Worm (Caenorhabditis elegans) whole organism, young adult: ENCODE data around the gene rpb-11.
"Not testable (repeated sequence)": the region's sequence is repeated elsewhere in the genome, so short reads cannot be mapped to it uniquely, and the experiment has no call there.

Experiments used
- B0336.3 ChIP-seq: fragments of 200-800 bp; sonication (Bioruptor generic); IDR thresholded peaks from 2 replicates; pipeline ENCODE4 v1.3.6; 2022; ENCODE audit warnings: missing genetic modification characterization, missing compliant biosample characterization
- C06A6.2 ChIP-seq: fragments of 200-800 bp; sonication (Bioruptor generic); conservative IDR thresholded peaks from 2 replicates; pipeline ENCODE4 v1.3.6; 2022; ENCODE audit warnings: missing genetic modification characterization, missing compliant biosample characterization
- F23B12.7 ChIP-seq: sonication (generic microtip); optimal IDR thresholded peaks from 2 replicates; lab custom pipeline; 2017; ENCODE audit warnings: missing genetic modification characterization, mild to moderate bottlenecking, missing compliant biosample characterization, antibody characterized with exemption, moderate library complexity; ENCODE audit not compliant: insufficient read depth
- F52B5.7 ChIP-seq: sonication (generic microtip); optimal IDR thresholded peaks from 2 replicates; lab custom pipeline; 2016; ENCODE audit warnings: mild to moderate bottlenecking, missing genetic modification characterization, missing compliant biosample characterization
- K11D2.4 ChIP-seq: fragments of 200-800 bp; sonication (Bioruptor generic); IDR thresholded peaks from 2 replicates; pipeline ENCODE4 v1.3.6; 2022; ENCODE audit warnings: missing genetic modification reagents, missing genetic modification characterization, missing compliant biosample characterization
- Y56A3A.18 ChIP-seq: fragments of 200-800 bp; sonication (Bioruptor generic); IDR thresholded peaks from 2 replicates; pipeline ENCODE4 v1.3.6; 2022; ENCODE audit warnings: missing genetic modification reagents, missing genetic modification characterization, missing compliant biosample characterization
- akir-1 ChIP-seq: fragments of 200-800 bp; sonication (Bioruptor generic); optimal IDR thresholded peaks from 2 replicates; lab custom pipeline; 2018; ENCODE audit warnings: mild to moderate bottlenecking, missing genetic modification characterization, moderate library complexity, missing compliant biosample characterization
- aptf-3 ChIP-seq: fragments of 200-800 bp; sonication (Bioruptor generic); IDR thresholded peaks from 2 replicates; pipeline ENCODE4 v1.3.6; 2022; ENCODE audit warnings: missing genetic modification characterization, missing compliant biosample characterization
- athp-1 ChIP-seq: sonication (generic microtip); optimal IDR thresholded peaks from 2 replicates; lab custom pipeline; 2017; ENCODE audit warnings: mild to moderate bottlenecking, missing genetic modification characterization, missing compliant biosample characterization
- attf-3 ChIP-seq: fragments of 200-800 bp; sonication (Bioruptor generic); conservative IDR thresholded peaks from 2 replicates; pipeline ENCODE4 v1.3.6; 2022; ENCODE audit warnings: missing genetic modification reagents, missing genetic modification characterization, missing compliant biosample characterization
- attf-5 ChIP-seq: fragments of 200-800 bp; sonication (Bioruptor generic); optimal IDR thresholded peaks from 2 replicates; lab custom pipeline; 2018; ENCODE audit warnings: mild to moderate bottlenecking, missing genetic modification characterization, missing compliant biosample characterization
- attf-6 ChIP-seq: fragments of 200-800 bp; sonication (Bioruptor generic); IDR thresholded peaks from 2 replicates; pipeline ENCODE4 v1.3.6; 2022; ENCODE audit warnings: missing genetic modification reagents, missing genetic modification characterization, missing compliant biosample characterization
- cebp-1 ChIP-seq, 2 experiments: fragments of 200-800 bp in 1 of 2; sonication (Bioruptor generic) in 1 of 2; sonication (generic microtip) in 1 of 2; IDR thresholded peaks in 1 of 2; optimal IDR thresholded peaks in 1 of 2; 2 replicates each; pipeline versions ENCODE4 v1.3.6 to Lab custom; 2017 to 2022; ENCODE audit warnings: missing compliant biosample characterization in 2 of 2, missing genetic modification characterization in 2 of 2, mild to moderate bottlenecking in 1 of 2, missing genetic modification reagents in 1 of 2, moderate library complexity in 1 of 2
- cebp-2 ChIP-seq: fragments of 200-800 bp; sonication (Bioruptor generic); IDR thresholded peaks from 2 replicates; pipeline ENCODE4 v1.3.6; 2022; ENCODE audit warnings: missing genetic modification characterization, missing compliant biosample characterization
- ceh-100 ChIP-seq: fragments of 200-800 bp; sonication (Bioruptor generic); IDR thresholded peaks from 2 replicates; pipeline ENCODE4 v1.3.6; 2022; ENCODE audit warnings: missing genetic modification reagents, missing genetic modification characterization, missing compliant biosample characterization
- ceh-79 ChIP-seq: sonication (generic microtip); optimal IDR thresholded peaks from 2 replicates; lab custom pipeline; 2017; ENCODE audit warnings: mild to moderate bottlenecking, missing genetic modification characterization, missing compliant biosample characterization
- chd-7 ChIP-seq: sonication (generic microtip); optimal IDR thresholded peaks from 2 replicates; lab custom pipeline; 2016; ENCODE audit warnings: mild to moderate bottlenecking, missing genetic modification characterization, moderate library complexity, missing compliant biosample characterization
- dox-1 ChIP-seq: fragments of 200-800 bp; sonication (Bioruptor generic); IDR thresholded peaks from 2 replicates; pipeline ENCODE4 v1.3.6; 2022; ENCODE audit warnings: missing genetic modification reagents, missing genetic modification characterization, missing compliant biosample characterization
- dpl-1 ChIP-seq: fragments of 150-350 bp; optimal IDR thresholded peaks from 2 replicates; lab custom pipeline; 2014; ENCODE audit warnings: missing biosample characterization, missing genetic modification reagents, missing genetic modification characterization
- egrh-3 ChIP-seq: fragments of 200-800 bp; sonication (Bioruptor generic); IDR thresholded peaks from 2 replicates; pipeline ENCODE4 v1.3.6; 2022; ENCODE audit warnings: missing genetic modification reagents, missing genetic modification characterization, missing compliant biosample characterization
- hrde-1 ChIP-seq: sonication (generic microtip); optimal IDR thresholded peaks from 2 replicates; lab custom pipeline; 2016; ENCODE audit warnings: missing genetic modification characterization, mild to moderate bottlenecking, missing compliant biosample characterization, moderate library complexity, missing genotype, missing genetic modification reagents, borderline replicate concordance
- hsf-1 ChIP-seq: fragments of 200-800 bp; sonication (Bioruptor generic); IDR thresholded peaks from 2 replicates; pipeline ENCODE4 v1.3.6; 2022; ENCODE audit warnings: missing genetic modification reagents, missing genetic modification characterization, missing compliant biosample characterization
- let-526 ChIP-seq: fragments of 200-800 bp; sonication (Bioruptor generic); IDR thresholded peaks from 2 replicates; pipeline ENCODE4 v1.3.6; 2022; ENCODE audit warnings: missing genetic modification reagents, missing genetic modification characterization, missing compliant biosample characterization
- lin-40 ChIP-seq: sonication (generic microtip); optimal IDR thresholded peaks from 2 replicates; lab custom pipeline; 2016; ENCODE audit warnings: missing genetic modification characterization, mild to moderate bottlenecking, missing compliant biosample characterization, missing genotype, missing genetic modification reagents
- lsl-1 ChIP-seq: fragments of 200-800 bp; sonication (Bioruptor generic); optimal IDR thresholded peaks from 2 replicates; lab custom pipeline; 2018; ENCODE audit warnings: mild to moderate bottlenecking, missing genetic modification characterization, moderate library complexity, missing compliant biosample characterization
- madf-6 ChIP-seq: fragments of 200-800 bp; sonication (Bioruptor generic); IDR thresholded peaks from 2 replicates; pipeline ENCODE4 v1.3.6; 2022; ENCODE audit warnings: missing genetic modification reagents, missing genetic modification characterization, missing compliant biosample characterization
- madf-8 ChIP-seq: fragments of 200-800 bp; sonication (Bioruptor generic); conservative IDR thresholded peaks from 2 replicates; pipeline ENCODE4 v1.3.6; 2022; ENCODE audit warnings: missing genetic modification reagents, missing genetic modification characterization, missing compliant biosample characterization
- mcd-1 ChIP-seq: fragments of 200-800 bp; sonication (Bioruptor generic); IDR thresholded peaks from 2 replicates; pipeline ENCODE4 v1.3.6; 2022; ENCODE audit warnings: missing genetic modification reagents, missing genetic modification characterization, missing compliant biosample characterization
- mxl-1 ChIP-seq: sonication (generic microtip); optimal IDR thresholded peaks from 2 replicates; lab custom pipeline; 2016; ENCODE audit warnings: missing genetic modification characterization, missing compliant biosample characterization
- nfyb-1 ChIP-seq: fragments of 200-800 bp; sonication (Bioruptor generic); IDR thresholded peaks from 2 replicates; pipeline ENCODE4 v1.3.6; 2022; ENCODE audit warnings: missing genetic modification reagents, missing genetic modification characterization, missing compliant biosample characterization
- nhr-27 ChIP-seq: fragments of 200-800 bp; sonication (Bioruptor generic); optimal IDR thresholded peaks from 2 replicates; lab custom pipeline; 2018; ENCODE audit warnings: mild to moderate bottlenecking, missing genetic modification characterization, moderate library complexity, missing compliant biosample characterization
- nhr-90 ChIP-seq: sonication (generic microtip); optimal IDR thresholded peaks from 2 replicates; lab custom pipeline; 2016; ENCODE audit warnings: missing genotype, mild to moderate bottlenecking, missing genetic modification characterization, missing compliant biosample characterization
- pha-4 ChIP-seq: fragments of 150-350 bp; sonication (generic microtip); optimal IDR thresholded peaks from 2 replicates; lab custom pipeline; 2014; ENCODE audit warnings: missing biosample characterization, missing genetic modification reagents, missing genetic modification characterization
- rpc-1 ChIP-seq, 2 experiments: fragments of 150-350 bp in 1 of 2; sonication (generic microtip) in 1 of 2; optimal IDR thresholded peaks; 2 replicates each; lab custom pipeline; 2014 to 2018; ENCODE audit warnings: missing biosample characterization in 1 of 2, missing genetic modification characterization in 1 of 2, missing genetic modification reagents in 1 of 2, missing genotype in 1 of 2
- sea-2 ChIP-seq: fragments of 200-800 bp; sonication (Bioruptor generic); IDR thresholded peaks from 2 replicates; pipeline ENCODE4 v1.3.6; 2022; ENCODE audit warnings: missing genetic modification characterization, missing compliant biosample characterization
- snpc-4 ChIP-seq, 5 experiments: fragments of 150-350 bp in 1 of 5; sonication (generic microtip) in 4 of 5; optimal IDR thresholded peaks; 2 replicates each; lab custom pipeline; 2014 to 2018; ENCODE audit warnings: missing genetic modification characterization in 5 of 5, missing biosample characterization in 3 of 5, antibody characterized with exemption in 2 of 5, mild to moderate bottlenecking in 2 of 5, missing compliant biosample characterization in 2 of 5, missing genotype in 2 of 5, moderate library complexity in 2 of 5, missing genetic modification reagents in 1 of 5
- unc-62 ChIP-seq: fragments of 150-350 bp; optimal IDR thresholded peaks from 2 replicates; lab custom pipeline; 2014; ENCODE audit warnings: missing biosample characterization, missing genetic modification reagents, missing genetic modification characterization
- zfh-2 ChIP-seq: fragments of 200-800 bp; sonication (Bioruptor generic); conservative IDR thresholded peaks from 2 replicates; pipeline ENCODE4 v1.3.6; 2022; ENCODE audit warnings: missing genetic modification reagents, missing genetic modification characterization, missing compliant biosample characterization
- zim-3 ChIP-seq: sonication (generic microtip); optimal IDR thresholded peaks from 2 replicates; lab custom pipeline; 2017; ENCODE audit warnings: mild to moderate bottlenecking, missing genetic modification characterization, moderate library complexity, missing compliant biosample characterization
- ztf-3 ChIP-seq: fragments of 200-800 bp; sonication (Bioruptor generic); optimal IDR thresholded peaks from 2 replicates; lab custom pipeline; 2018; ENCODE audit warnings: mild to moderate bottlenecking, missing genetic modification characterization, missing compliant biosample characterization

The rpb-11 gene

DNA sequence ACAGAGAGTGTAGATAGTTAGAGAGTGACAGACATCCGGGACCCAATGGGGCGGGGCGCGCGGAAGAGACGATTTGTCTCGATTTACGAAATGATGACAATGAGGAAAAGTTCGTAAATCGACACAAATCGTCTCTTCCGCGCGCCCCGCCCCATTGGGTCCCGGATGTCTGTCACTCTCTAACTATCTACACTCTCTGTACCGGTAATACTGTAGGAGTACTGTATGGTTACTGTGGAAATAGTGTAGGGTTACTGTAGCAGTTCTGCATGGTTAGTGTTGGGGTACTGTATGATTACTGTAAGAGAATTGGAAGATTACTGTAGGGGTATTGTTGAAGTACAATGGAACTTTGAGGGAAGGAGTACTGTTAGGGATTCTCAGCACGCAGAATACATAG is 38.7 kb upstream of the rpb-11 start, which contains the start of gene F01D5.10:
F01D5.10 (minus strand) TSS at position 101 of the 400 bp plus-strand sequence.
- not testable (repeated sequence) for TF ChIP-seq rpc-1 (optimal IDR thresholded peaks at IDR 0.05; lab: Kevin White, UChicago); rpc-1 (tag; optimal IDR thresholded peaks at IDR 0.05; lab: Kevin White, UChicago); akir-1 (GFP tag; lab: Kevin White, UChicago); F52B5.7 (tag; lab: Kevin White, UChicago)

- peak; percentile 72; the same call in 1 of the 2 replicates for TF ChIP-seq nfyb-1
- peak; percentile 32; the same call in 1 of the 2 replicates for TF ChIP-seq mcd-1
- no peak for TF ChIP-seq dpl-1 (GFP tag; lab: Kevin White, UChicago)
- peak; percentile 49; the same call in 1 of the 2 replicates for TF ChIP-seq aptf-3 (GFP tag; lab: Robert Waterston, UW)
- TF ChIP-seq lin-40 (tag; lab: Kevin White, UChicago), result no peak
- TF ChIP-seq lsl-1, result no peak
- no peak for TF ChIP-seq dox-1 (GFP tag; lab: Robert Waterston, UW)
- 0 out of 2 replicates have a peak, but pooled peaks have one; percentile 56 for TF ChIP-seq B0336.3 (GFP tag; lab: Robert Waterston, UW)
- peak; percentile 46; the same call in 1 of the 2 replicates for TF ChIP-seq ceh-100
- peak; percentile 40 for TF ChIP-seq zim-3 (tag; lab: Kevin White, UChicago)
- TF ChIP-seq snpc-4 (GFP tag; optimal IDR thresholded peaks at IDR 0.05; lab: Kevin White, UChicago), result no peak
- no peak for TF ChIP-seq snpc-4 (tag; optimal IDR thresholded peaks at IDR 0.05; lab: Kevin White, UChicago)
- TF ChIP-seq attf-6 (GFP tag; lab: Robert Waterston, UW), result no peak
- TF ChIP-seq cebp-1 (GFP tag; IDR thresholded peaks at IDR 0.05; lab: Robert Waterston, UW), result no peak
- peak; percentile 47 for TF ChIP-seq cebp-1 (tag; optimal IDR thresholded peaks at IDR 0.05; lab: Kevin White, UChicago)
- no peak for TF ChIP-seq hrde-1 (tag; lab: Kevin White, UChicago)
- TF ChIP-seq madf-8 (GFP tag; lab: Robert Waterston, UW), result no peak
- no peak for TF ChIP-seq ceh-79 (tag; lab: Kevin White, UChicago)
- peak; percentile 66 for TF ChIP-seq K11D2.4 (GFP tag; lab: Robert Waterston, UW)
- TF ChIP-seq chd-7, result peak; percentile 3
- peak; percentile 14 for TF ChIP-seq mxl-1
- TF ChIP-seq C06A6.2 (GFP tag; lab: Robert Waterston, UW), result peak; percentile 32; the same call in 1 of the 2 replicates
- no peak for TF ChIP-seq attf-5 (GFP tag; lab: Kevin White, UChicago)
Observed at ce11 chrII:14032705-14033104, 27.2 kb upstream of the rpb-11 start.

- peak; percentile 72 for TF ChIP-seq zfh-2
- TF ChIP-seq nhr-27 (tag; lab: Kevin White, UChicago), result no peak
- peak; percentile 4; the same call in 1 of the 2 replicates for TF ChIP-seq let-526
- peak; percentile 12; the same call in 1 of the 2 replicates for TF ChIP-seq egrh-3 (GFP tag; lab: Robert Waterston, UW)
- TF ChIP-seq, all 124 proteins: peak for 3
Observed at ce11 chrII:14034559-14034958, 25.3 kb upstream of the rpb-11 start.

DNA sequence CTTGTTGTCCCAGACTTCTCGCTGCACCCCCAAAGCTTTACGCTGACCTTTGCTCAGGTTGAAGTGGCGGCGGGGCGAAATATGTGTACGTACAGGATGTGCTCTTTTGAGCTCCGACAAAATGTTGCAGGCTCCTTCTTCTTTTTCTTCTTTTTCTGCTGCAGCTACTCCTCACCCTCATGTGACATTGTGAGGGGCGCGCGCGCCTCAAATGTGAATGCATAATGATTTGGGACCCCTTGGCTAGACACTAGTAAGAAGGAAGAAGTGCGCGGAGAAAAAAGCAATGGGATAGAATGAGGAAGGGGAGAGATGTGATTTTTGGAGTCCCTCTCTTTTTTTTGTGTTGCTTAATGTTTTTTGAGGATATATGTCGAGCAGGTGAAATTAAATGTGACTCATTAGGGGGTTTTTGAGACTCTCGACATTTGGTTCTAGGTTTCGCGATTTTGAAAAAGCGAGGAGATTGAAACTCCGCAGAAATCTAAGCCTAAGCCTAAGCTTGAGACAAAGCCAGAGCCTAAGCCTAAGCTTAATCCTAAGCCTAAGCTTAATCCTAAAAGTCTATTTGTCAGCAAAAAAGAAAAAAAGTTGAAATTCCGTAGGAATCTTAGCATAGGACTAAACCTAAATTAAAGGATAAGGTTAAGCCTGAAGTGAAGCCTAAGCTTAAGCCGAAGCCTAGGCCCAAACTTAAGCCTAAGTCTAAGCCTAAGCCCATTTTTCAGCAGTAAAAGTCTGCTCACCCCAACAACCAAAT is 23.0 kb upstream of the rpb-11 start:
- no peak for TF ChIP-seq cebp-2 (GFP tag; lab: Robert Waterston, UW)
- no peak for TF ChIP-seq mxl-1
- TF ChIP-seq attf-6 (GFP tag; lab: Robert Waterston, UW), result no peak
- no peak for TF ChIP-seq sea-2 (GFP tag; lab: Robert Waterston, UW)
- TF ChIP-seq athp-1, result no peak
- TF ChIP-seq hsf-1 (GFP tag; lab: Robert Waterston, UW), result no peak
- TF ChIP-seq unc-62 (GFP tag; lab: Kevin White, UChicago), result no peak
- no peak for TF ChIP-seq F23B12.7 (tag; lab: Kevin White, UChicago)
- TF ChIP-seq attf-3 (GFP tag; lab: Robert Waterston, UW), result no peak
- TF ChIP-seq madf-6 (GFP tag; lab: Robert Waterston, UW), result peak; percentile 12; the same call in 1 of the 2 replicates
- TF ChIP-seq nhr-90, result no peak
- no peak for TF ChIP-seq ztf-3 (GFP tag; lab: Kevin White, UChicago)
- TF ChIP-seq cebp-1 (GFP tag; IDR thresholded peaks at IDR 0.05; lab: Robert Waterston, UW), result no peak
- peak; percentile 23 for TF ChIP-seq cebp-1 (tag; optimal IDR thresholded peaks at IDR 0.05; lab: Kevin White, UChicago)
- no peak for TF ChIP-seq Y56A3A.18
- peak; percentile 11; the same call in 1 of the 2 replicates for TF ChIP-seq mcd-1
- no peak for TF ChIP-seq pha-4
